Fruit fly (Drosophila melanogaster): ENCODE data around the gene Unc-76.

Unc-76 gene

DNA sequence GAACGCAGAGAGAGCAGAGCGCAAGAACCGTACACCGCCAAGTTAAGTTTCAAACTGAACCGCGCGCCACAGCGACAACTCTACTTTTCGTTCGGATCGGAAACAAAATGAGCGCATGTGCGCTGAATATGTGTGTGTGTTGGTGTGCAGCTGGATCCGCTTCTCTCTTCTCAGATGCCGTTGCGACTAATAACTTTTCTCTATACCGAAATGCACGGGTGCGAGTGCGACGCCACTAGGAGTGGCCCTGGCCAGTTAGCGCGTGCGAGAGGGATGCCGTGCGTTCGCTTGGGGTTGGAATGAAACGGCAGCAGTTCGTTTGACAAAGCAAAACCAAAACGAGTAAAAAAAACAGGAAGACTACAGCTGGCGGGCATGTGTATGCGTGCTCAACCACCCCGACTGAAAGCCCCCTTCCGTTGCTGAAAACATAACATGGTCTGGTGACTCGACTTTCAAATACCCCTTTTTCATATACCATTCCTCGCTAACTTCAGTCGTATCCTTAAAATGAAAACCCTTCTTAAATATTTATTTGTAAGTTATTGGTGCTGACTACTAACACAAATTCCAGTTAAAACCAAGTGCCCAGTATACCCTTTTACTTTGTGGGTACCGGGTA, 56.5 kb downstream of the Unc-76 start (continued):
- peak; percentile 100 for TF ChIP-seq fd64A (GFP tag; optimal IDR thresholded peaks at IDR 0.05)
- peak; percentile 98 for TF ChIP-seq CG17186 (GFP tag; optimal IDR thresholded peaks at IDR 0.05)
- peak; percentile 100 for TF ChIP-seq Awh (GFP tag; IDR thresholded peaks at IDR 0.05)
- peak; percentile 100 for TF ChIP-seq CG11456 (GFP tag; IDR thresholded peaks at IDR 0.05)
- peak; percentile 100 for TF ChIP-seq CG15696 (tag; optimal IDR thresholded peaks at IDR 0.05)
- TF ChIP-seq Hey (tag; optimal IDR thresholded peaks at IDR 0.05), result peak; percentile 99
- no peak for TF ChIP-seq amos (GFP tag; IDR thresholded peaks at IDR 0.05; ENCODE audit: partially characterized antibody)
- no peak for TF ChIP-seq nerfin-2 (GFP tag; IDR thresholded peaks at IDR 0.05; ENCODE audit: partially characterized antibody)
- peak; percentile 100 for TF ChIP-seq wor (GFP tag; IDR thresholded peaks at IDR 0.05)
- TF ChIP-seq caup (GFP tag; optimal IDR thresholded peaks at IDR 0.05; ENCODE audit: severe bottlenecking), result peak; percentile 100
- TF ChIP-seq Tbp (GFP tag; optimal IDR thresholded peaks at IDR 0.05), result no peak
- TF ChIP-seq chinmo (GFP tag; IDR thresholded peaks at IDR 0.05; ENCODE audit: partially characterized antibody), result peak; percentile 97; the same call in 3 of the 4 replicates
- TF ChIP-seq sug (tag; optimal IDR thresholded peaks at IDR 0.05), result peak; percentile 99
- peak; percentile 49; the same call in 1 of the 3 replicates for TF ChIP-seq CG6791 (GFP tag; IDR thresholded peaks at IDR 0.05; ENCODE audit: partially characterized antibody)
- TF ChIP-seq Elba2 (GFP tag; optimal IDR thresholded peaks at IDR 0.05), result peak; percentile 100
- peak; percentile 99 for TF ChIP-seq odd (GFP tag; optimal IDR thresholded peaks at IDR 0.05)
- TF ChIP-seq CG1603 (tag; optimal IDR thresholded peaks at IDR 0.05), result peak; percentile 100
- peak; percentile 100 for TF ChIP-seq CG33213 (GFP tag; optimal IDR thresholded peaks at IDR 0.05)
- TF ChIP-seq pnt (GFP tag; optimal IDR thresholded peaks at IDR 0.05), result peak; percentile 100
- peak in 1 of 2 experiments; percentile 99 for TF ChIP-seq Eip74EF (GFP tag; optimal IDR thresholded peaks at IDR 0.05)
- peak; percentile 99 for TF ChIP-seq onecut (GFP tag; IDR thresholded peaks at IDR 0.05)
- TF ChIP-seq CG30403 (GFP tag; optimal IDR thresholded peaks at IDR 0.05), result peak; percentile 100
- peak; percentile 100 for TF ChIP-seq toy (GFP tag; IDR thresholded peaks at IDR 0.05)
- peak; percentile 100 for TF ChIP-seq D19B (GFP tag; optimal IDR thresholded peaks at IDR 0.05)
- peak; percentile 100 for TF ChIP-seq chif (GFP tag; optimal IDR thresholded peaks at IDR 0.05)
- peak; percentile 100 for TF ChIP-seq GATAe (GFP tag; conservative IDR thresholded peaks at IDR 0.05)
- peak; percentile 100 for TF ChIP-seq CG11695 (GFP tag; IDR thresholded peaks at IDR 0.05)
- TF ChIP-seq CG13624 (GFP tag; optimal IDR thresholded peaks at IDR 0.05), result peak; percentile 100
- TF ChIP-seq en (GFP tag; optimal IDR thresholded peaks at IDR 0.05), result peak; percentile 100
- peak; percentile 87 for TF ChIP-seq CG2116 (GFP tag; optimal IDR thresholded peaks at IDR 0.05)
- TF ChIP-seq nom (GFP tag; optimal IDR thresholded peaks at IDR 0.05), result peak; percentile 98
- TF ChIP-seq Doc3 (GFP tag; IDR thresholded peaks at IDR 0.05; ENCODE audit: partially characterized antibody), result no peak
- TF ChIP-seq Nf-YB (GFP tag; optimal IDR thresholded peaks at IDR 0.05), result peak; percentile 93
- TF ChIP-seq Stat92E (GFP tag; optimal IDR thresholded peaks at IDR 0.05), result peak in 1 of 3 experiments; percentile 99
- TF ChIP-seq zfh2 (GFP tag; optimal IDR thresholded peaks at IDR 0.05), result peak; percentile 100
- peak; percentile 100 for TF ChIP-seq seq (GFP tag; IDR thresholded peaks at IDR 0.05)
- peak; percentile 100 for TF ChIP-seq ems (GFP tag; optimal IDR thresholded peaks at IDR 0.05)
- peak; percentile 100 for TF ChIP-seq ara (GFP tag; IDR thresholded peaks at IDR 0.05)
- TF ChIP-seq ab (GFP tag; optimal IDR thresholded peaks at IDR 0.05), result peak; percentile 100
- TF ChIP-seq Gsc (GFP tag; IDR thresholded peaks at IDR 0.05), result peak; percentile 100
- peak; percentile 100 for TF ChIP-seq stc (GFP tag; IDR thresholded peaks at IDR 0.05)
- TF ChIP-seq so (GFP tag; IDR thresholded peaks at IDR 0.05), result peak; percentile 100
- TF ChIP-seq Dref (GFP tag; IDR thresholded peaks at IDR 0.05), result peak; percentile 60
- TF ChIP-seq H2.0 (GFP tag; IDR thresholded peaks at IDR 0.05), result peak; percentile 100
- peak; percentile 98 for TF ChIP-seq CG10274 (GFP tag; optimal IDR thresholded peaks at IDR 0.05)
- TF ChIP-seq CG34422 (GFP tag; IDR thresholded peaks at IDR 0.05), result peak; percentile 100
- peak; percentile 90 for TF ChIP-seq CG3995 (GFP tag; optimal IDR thresholded peaks at IDR 0.05)
- peak; percentile 100 for TF ChIP-seq Ada2b (GFP tag; IDR thresholded peaks at IDR 0.05)
- TF ChIP-seq HLHmδ (GFP tag; optimal IDR thresholded peaks at IDR 0.05), result peak; percentile 21
